Worm (Caenorhabditis elegans): ENCODE results near the gene set-30.
A peak's percentile ranks its signal among the peaks of the same experiment; 100 is the strongest.

The set-30 gene

DNA sequence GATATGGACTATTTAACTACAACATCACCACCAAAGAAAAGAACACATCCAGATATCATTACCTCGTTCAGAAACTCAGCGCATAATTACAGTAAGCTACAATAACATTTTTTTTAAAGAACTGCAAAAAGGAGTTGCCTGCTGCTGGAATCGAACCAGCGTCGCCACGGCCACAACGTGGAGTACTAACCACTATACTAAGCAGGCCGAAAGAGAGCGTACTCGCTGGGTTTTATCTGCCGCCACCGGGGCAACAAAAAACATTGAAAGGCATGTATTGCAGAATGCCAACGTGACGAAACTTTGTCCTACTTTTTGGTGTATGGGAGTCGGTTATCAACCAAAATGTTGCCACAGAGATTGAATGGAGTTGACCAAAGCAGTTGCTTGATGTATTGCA is 23.6 kb downstream of the set-30 start (continued):
- peak; percentile 81 for TF ChIP-seq egl-44 (GFP tag; IDR thresholded peaks at IDR 0.05)
- no peak for TF ChIP-seq Y79H2A.3 (GFP tag; conservative IDR thresholded peaks at IDR 0.05)
- no peak for TF ChIP-seq nhr-80 (tag; optimal IDR thresholded peaks at IDR 0.05)
- TF ChIP-seq cebp-2 (GFP tag; IDR thresholded peaks at IDR 0.05), result 0 out of 2 replicates have a peak, but pooled peaks have one; percentile 18
- TF ChIP-seq fkh-3 (tag; optimal IDR thresholded peaks at IDR 0.05), result peak; percentile 43
- no peak for TF ChIP-seq ztf-3 (GFP tag; optimal IDR thresholded peaks at IDR 0.05)
- no peak for TF ChIP-seq B0019.2 (GFP tag; conservative IDR thresholded peaks at IDR 0.05)
- no peak for TF ChIP-seq ama-1 (optimal IDR thresholded peaks at IDR 0.05)
- peak in 1 of 2 experiments; percentile 52 for TF ChIP-seq ama-1 (GFP tag; optimal IDR thresholded peaks at IDR 0.05)
- peak; percentile 64 for TF ChIP-seq lin-40 (tag; optimal IDR thresholded peaks at IDR 0.05)
- TF ChIP-seq F57A8.1 (GFP tag; optimal IDR thresholded peaks at IDR 0.05), result peak; percentile 53
- peak; percentile 32 to 37 for TF ChIP-seq let-607 (tag; optimal IDR thresholded peaks at IDR 0.05)
- peak; percentile 35 for TF ChIP-seq mel-28 (tag; optimal IDR thresholded peaks at IDR 0.05; ENCODE audit: borderline replicate concordance)
- no peak for TF ChIP-seq ceh-79 (tag; optimal IDR thresholded peaks at IDR 0.05)
- TF ChIP-seq ztf-26 (tag; optimal IDR thresholded peaks at IDR 0.05), result peak; percentile 28
- peak; percentile 36 for TF ChIP-seq snpc-1.1 (tag; optimal IDR thresholded peaks at IDR 0.05; ENCODE audit: insufficient read depth)
- peak; percentile 77 for TF ChIP-seq hmg-20 (GFP tag; IDR thresholded peaks at IDR 0.05)
- TF ChIP-seq dpff-1 (tag; optimal IDR thresholded peaks at IDR 0.05), result no peak
- TF ChIP-seq akir-1 (GFP tag; optimal IDR thresholded peaks at IDR 0.05), result no peak
- TF ChIP-seq nfyb-1 (GFP tag; IDR thresholded peaks at IDR 0.05), result peak; percentile 69
- TF ChIP-seq hmg-1.2 (GFP tag; IDR thresholded peaks at IDR 0.05), result peak; percentile 83
- no peak for TF ChIP-seq ets-4 (GFP tag; optimal IDR thresholded peaks at IDR 0.05)
- TF ChIP-seq him-1 (tag; optimal IDR thresholded peaks at IDR 0.05), result peak; percentile 83
- TF ChIP-seq aptf-3 (GFP tag; IDR thresholded peaks at IDR 0.05), result no peak; the same call in 1 of the 2 replicates
- no peak for TF ChIP-seq dpl-1 (GFP tag; optimal IDR thresholded peaks at IDR 0.05)
- peak; percentile 84 for TF ChIP-seq die-1 (tag; optimal IDR thresholded peaks at IDR 0.05)
- no peak for TF ChIP-seq nfya-1 (tag; optimal IDR thresholded peaks at IDR 0.05; ENCODE audit: borderline replicate concordance, insufficient read depth)
- peak; percentile 46; the same call in 1 of the 2 replicates for TF ChIP-seq madf-6 (GFP tag; IDR thresholded peaks at IDR 0.05)
- TF ChIP-seq K11D2.4 (GFP tag; IDR thresholded peaks at IDR 0.05), result no peak
- no peak for TF ChIP-seq T07F8.4 (tag; optimal IDR thresholded peaks at IDR 0.05)
- no peak for TF ChIP-seq nfya-2 (GFP tag; IDR thresholded peaks at IDR 0.05)
- TF ChIP-seq tlf-1 (GFP tag; optimal IDR thresholded peaks at IDR 0.05), result no peak
- no peak for TF ChIP-seq ceh-91 (GFP tag; IDR thresholded peaks at IDR 0.05)
- TF ChIP-seq madf-10 (tag; optimal IDR thresholded peaks at IDR 0.05), result peak; percentile 72
- TF ChIP-seq F55B11.4 (tag; optimal IDR thresholded peaks at IDR 0.05; ENCODE audit: borderline replicate concordance, insufficient read depth), result no peak
- peak; percentile 96 for TF ChIP-seq B0261.1 (tag; optimal IDR thresholded peaks at IDR 0.05)
- no peak for TF ChIP-seq egl-18 (GFP tag; IDR thresholded peaks at IDR 0.05)
- TF ChIP-seq somi-1 (GFP tag; optimal IDR thresholded peaks at IDR 0.05), result peak; percentile 7
- peak; percentile 76 for TF ChIP-seq snpc-4 (GFP tag; optimal IDR thresholded peaks at IDR 0.05)
- peak in 1 of 4 experiments; percentile 71 for TF ChIP-seq snpc-4 (tag; optimal IDR thresholded peaks at IDR 0.05)
- no peak; the same call in 1 of the 2 replicates for TF ChIP-seq Y53G8AR.9 (GFP tag; conservative IDR thresholded peaks at IDR 0.05)
- no peak for TF ChIP-seq hlh-26 (GFP tag; conservative IDR thresholded peaks at IDR 0.05)
- no peak for TF ChIP-seq nhr-179 (tag; optimal IDR thresholded peaks at IDR 0.05)
- TF ChIP-seq nhr-120 (GFP tag; IDR thresholded peaks at IDR 0.05), result no peak
- TF ChIP-seq hsf-1 (GFP tag; IDR thresholded peaks at IDR 0.05), result no peak
- peak; percentile 30 for TF ChIP-seq gei-17 (GFP tag; optimal IDR thresholded peaks at IDR 0.05)
- no peak for TF ChIP-seq ccch-3 (GFP tag; optimal IDR thresholded peaks at IDR 0.05)
- no peak for TF ChIP-seq sdz-38 (tag; optimal IDR thresholded peaks at IDR 0.05)
- peak; percentile 62 for TF ChIP-seq K12H6.12 (tag; optimal IDR thresholded peaks at IDR 0.05)
- TF ChIP-seq athp-1 (tag; optimal IDR thresholded peaks at IDR 0.05), result no peak

Measured in whole organism, young adult.